Fruit fly (Drosophila melanogaster) whole organism, embryonic: ENCODE measurements around the gene CG14853.

ENCODE experiments used
- Atf-2 ChIP-seq: fragments of 200-800 bp; sonication (Bioruptor generic); optimal IDR thresholded peaks from 2 replicates; lab custom pipeline; 2016; ENCODE audit warnings: missing biosample characterization, missing genetic modification characterization
- CG10431 ChIP-seq: fragments of 200-800 bp; sonication (Bioruptor generic); optimal IDR thresholded peaks from 3 replicates; lab custom pipeline; 2018; ENCODE audit warnings: missing biosample characterization, mild to moderate bottlenecking, missing genetic modification characterization
- CG12104 ChIP-seq: fragments of 200-800 bp; sonication (Bioruptor generic); optimal IDR thresholded peaks from 3 replicates; lab custom pipeline; 2016; ENCODE audit warnings: missing biosample characterization, missing genetic modification characterization
- CG12659 ChIP-seq: fragments of 200-800 bp; sonication (Bioruptor generic); optimal IDR thresholded peaks from 3 replicates; lab custom pipeline; 2017; ENCODE audit warnings: mild to moderate bottlenecking, missing biosample characterization, missing genetic modification reagents, missing genetic modification characterization
- CG12942 ChIP-seq: fragments of 200-800 bp; sonication (Bioruptor generic); optimal IDR thresholded peaks from 3 replicates; lab custom pipeline; 2016; ENCODE audit warnings: missing biosample characterization, missing genetic modification characterization
- CG13624 ChIP-seq: fragments of 200-800 bp; sonication (Bioruptor generic); optimal IDR thresholded peaks from 2 replicates; lab custom pipeline; 2016; ENCODE audit warnings: missing biosample characterization, missing genetic modification characterization
- CG15269 ChIP-seq: fragments of 200-800 bp; sonication (Bioruptor generic); optimal IDR thresholded peaks from 2 replicates; lab custom pipeline; 2018; ENCODE audit warnings: missing biosample characterization, mild to moderate bottlenecking, missing genetic modification characterization, moderate library complexity
- CG16863 ChIP-seq: fragments of 200-800 bp; sonication (Bioruptor generic); optimal IDR thresholded peaks from 3 replicates; lab custom pipeline; 2016; ENCODE audit warnings: missing biosample characterization, missing genetic modification characterization
- CG17328 ChIP-seq: fragments of 200-800 bp; sonication (Bioruptor generic); IDR thresholded peaks from 2 replicates; pipeline ENCODE4 v1.3.6; 2022; ENCODE audit warnings: missing biosample characterization, missing genetic modification characterization
- CG18619 ChIP-seq: fragments of 200-800 bp; sonication (Bioruptor generic); optimal IDR thresholded peaks from 3 replicates; lab custom pipeline; 2017; ENCODE audit warnings: missing biosample characterization, mild to moderate bottlenecking, missing genetic modification characterization
- CG2116 ChIP-seq: fragments of 200-800 bp; sonication (Bioruptor generic); optimal IDR thresholded peaks from 3 replicates; lab custom pipeline; 2018; ENCODE audit warnings: missing biosample characterization, mild to moderate bottlenecking, missing genetic modification characterization
- CG2199 ChIP-seq: fragments of 200-800 bp; sonication (Bioruptor generic); IDR thresholded peaks from 3 replicates; pipeline ENCODE4 v1.3.6; 2022; ENCODE audit warnings: missing biosample characterization, missing genetic modification characterization
- CG2678 ChIP-seq: fragments of 200-800 bp; sonication (Bioruptor generic); optimal IDR thresholded peaks from 3 replicates; lab custom pipeline; 2019; ENCODE audit warnings: missing biosample characterization, mild to moderate bottlenecking, missing genetic modification characterization, moderate library complexity
- CG4707 ChIP-seq: fragments of 200-800 bp; sonication (Bioruptor generic); optimal IDR thresholded peaks from 2 replicates; lab custom pipeline; 2018; ENCODE audit warnings: missing biosample characterization, mild to moderate bottlenecking, missing genetic modification characterization, moderate library complexity
- CG6854 ChIP-seq: fragments of 200-800 bp; sonication (Bioruptor generic); optimal IDR thresholded peaks from 3 replicates; lab custom pipeline; 2017; ENCODE audit warnings: missing biosample characterization, mild to moderate bottlenecking, missing genetic modification characterization
- CG7839 ChIP-seq: fragments of 200-800 bp; sonication (Bioruptor generic); optimal IDR thresholded peaks from 3 replicates; lab custom pipeline; 2018; ENCODE audit warnings: missing biosample characterization, mild to moderate bottlenecking, missing genetic modification characterization, moderate library complexity
- CG8089 ChIP-seq: fragments of 200-800 bp; sonication (Bioruptor generic); optimal IDR thresholded peaks from 3 replicates; lab custom pipeline; 2016; ENCODE audit warnings: missing biosample characterization, missing genetic modification characterization
- D19A ChIP-seq: fragments of 200-800 bp; optimal IDR thresholded peaks from 3 replicates; lab custom pipeline; 2019; ENCODE audit warnings: missing biosample characterization, mild to moderate bottlenecking, missing genetic modification characterization, moderate library complexity
- Dll ChIP-seq: fragments of 200-800 bp; sonication (Bioruptor generic); IDR thresholded peaks from 4 replicates; pipeline ENCODE4 v1.3.6; 2022; ENCODE audit warnings: missing biosample characterization, missing genetic modification characterization; ENCODE audit not compliant: partially characterized antibody
- ERR ChIP-seq: fragments of 200-800 bp; sonication (Bioruptor generic); optimal IDR thresholded peaks from 2 replicates; lab custom pipeline; 2016; ENCODE audit warnings: missing biosample characterization, missing genetic modification characterization
- Ets65A ChIP-seq: fragments of 200-800 bp; sonication (Bioruptor generic); peaks from one replicate; lab custom pipeline; 2016; ENCODE audit warnings: missing biosample characterization, missing genetic modification characterization
- Fer2 ChIP-seq: fragments of 200-800 bp; sonication (Bioruptor generic); optimal IDR thresholded peaks from 2 replicates; lab custom pipeline; 2018; ENCODE audit warnings: missing biosample characterization, mild to moderate bottlenecking, missing genetic modification characterization, moderate library complexity
- HLH54F ChIP-seq: fragments of 200-800 bp; sonication (Bioruptor generic); optimal IDR thresholded peaks from 3 replicates; lab custom pipeline; 2016; ENCODE audit warnings: missing biosample characterization, missing genetic modification characterization
- Hr3 ChIP-seq: fragments of 200-800 bp; sonication (Bioruptor generic); optimal IDR thresholded peaks from 3 replicates; lab custom pipeline; 2016; ENCODE audit warnings: missing biosample characterization, missing genetic modification characterization
- Hr51 ChIP-seq, 2 experiments: fragments of 200-800 bp; sonication (Bioruptor generic); optimal IDR thresholded peaks; 2 replicates in 1 of 2; 3 replicates in 1 of 2; lab custom pipeline; 2016 to 2018; ENCODE audit warnings: missing biosample characterization in 2 of 2, missing genetic modification characterization in 2 of 2, mild to moderate bottlenecking in 1 of 2, moderate library complexity in 1 of 2
- Kr ChIP-seq: fragments of 200-800 bp; sonication (Bioruptor generic); optimal IDR thresholded peaks from 2 replicates; lab custom pipeline; 2017; ENCODE audit warnings: missing biosample characterization, mild to moderate bottlenecking, missing genetic modification characterization
- Mad ChIP-seq: fragments of 200-800 bp; sonication (Bioruptor generic); optimal IDR thresholded peaks from 2 replicates; lab custom pipeline; 2016; ENCODE audit warnings: missing biosample characterization, missing genetic modification characterization
- Oli ChIP-seq: fragments of 200-800 bp; sonication (Bioruptor generic); optimal IDR thresholded peaks from 2 replicates; lab custom pipeline; 2018; ENCODE audit warnings: missing biosample characterization, mild to moderate bottlenecking, missing genetic modification characterization, moderate library complexity
- Opbp ChIP-seq: fragments of 200-800 bp; sonication (Bioruptor generic); IDR thresholded peaks from 3 replicates; pipeline ENCODE4 v1.3.6; 2022; ENCODE audit warnings: missing biosample characterization, missing genetic modification characterization; ENCODE audit not compliant: partially characterized antibody
- Pdp1 ChIP-seq, 2 experiments: fragments of 200-800 bp; sonication (Bioruptor generic); optimal IDR thresholded peaks; 3 replicates each; lab custom pipeline; 2016; ENCODE audit warnings: missing biosample characterization in 2 of 2, missing genetic modification characterization in 2 of 2, mild to moderate bottlenecking in 1 of 2, moderate library complexity in 1 of 2
- Poxn ChIP-seq: fragments of 200-800 bp; sonication (Bioruptor generic); IDR thresholded peaks from 2 replicates; pipeline ENCODE4 v1.3.6; 2022; ENCODE audit warnings: missing biosample characterization, missing genetic modification characterization
- Sox102F ChIP-seq: fragments of 200-800 bp; sonication (Bioruptor generic); optimal IDR thresholded peaks from 2 replicates; lab custom pipeline; 2018; ENCODE audit warnings: missing biosample characterization, mild to moderate bottlenecking, missing genetic modification characterization, moderate library complexity
- Sry-δ ChIP-seq: fragments of 200-800 bp; sonication (Bioruptor generic); optimal IDR thresholded peaks from 2 replicates; lab custom pipeline; 2016; ENCODE audit warnings: missing biosample characterization, missing genetic modification characterization
- Taf1 ChIP-seq: fragments of 200-800 bp; sonication (Bioruptor generic); IDR thresholded peaks from 2 replicates; pipeline ENCODE4 v1.3.6; 2022; ENCODE audit warnings: missing biosample characterization, missing genetic modification characterization
- abd-A ChIP-seq: fragments of 200-800 bp; sonication (Bioruptor generic); optimal IDR thresholded peaks from 3 replicates; lab custom pipeline; 2019; ENCODE audit warnings: missing biosample characterization, mild to moderate bottlenecking, missing genetic modification characterization, moderate library complexity
- ara ChIP-seq: fragments of 200-800 bp; sonication (Bioruptor generic); IDR thresholded peaks from 2 replicates; pipeline ENCODE4 v1.3.6; 2022; ENCODE audit warnings: missing biosample characterization, missing genetic modification characterization
- bab2 ChIP-seq: fragments of 200-800 bp; sonication (Bioruptor generic); optimal IDR thresholded peaks from 2 replicates; lab custom pipeline; 2016; ENCODE audit warnings: missing biosample characterization, missing genetic modification characterization
- cas ChIP-seq: fragments of 200-800 bp; sonication (Bioruptor generic); IDR thresholded peaks from 2 replicates; pipeline ENCODE4 v1.3.6; 2022; ENCODE audit warnings: missing biosample characterization, missing genetic modification characterization
- chn ChIP-seq: fragments of 200-800 bp; sonication (Bioruptor generic); optimal IDR thresholded peaks from 2 replicates; lab custom pipeline; 2016; ENCODE audit warnings: missing biosample characterization, missing genetic modification characterization
- crp ChIP-seq, 2 experiments: fragments of 200-800 bp; sonication (Bioruptor generic); optimal IDR thresholded peaks; 2 replicates in 1 of 2; 3 replicates in 1 of 2; lab custom pipeline; 2017; ENCODE audit warnings: missing biosample characterization in 2 of 2, missing genetic modification characterization in 2 of 2, mild to moderate bottlenecking in 1 of 2, moderate library complexity in 1 of 2
- fd64A ChIP-seq: fragments of 200-800 bp; sonication (Bioruptor generic); optimal IDR thresholded peaks from 3 replicates; lab custom pipeline; 2018; ENCODE audit warnings: missing biosample characterization, mild to moderate bottlenecking, missing genetic modification characterization
- fd96Cb ChIP-seq: fragments of 200-800 bp; sonication (Bioruptor generic); optimal IDR thresholded peaks from 2 replicates; lab custom pipeline; 2018; ENCODE audit warnings: missing biosample characterization, mild to moderate bottlenecking, missing genetic modification characterization, moderate library complexity
- lilli ChIP-seq: fragments of 200-800 bp; sonication (Bioruptor generic); optimal IDR thresholded peaks from 3 replicates; lab custom pipeline; 2016; ENCODE audit warnings: missing biosample characterization, missing genetic modification characterization
- lmd ChIP-seq: fragments of 200-800 bp; sonication (Bioruptor generic); IDR thresholded peaks from 2 replicates; pipeline ENCODE4 v1.3.6; 2022; ENCODE audit warnings: missing biosample characterization, missing genetic modification characterization
- pnt ChIP-seq: fragments of 200-800 bp; sonication (Bioruptor generic); optimal IDR thresholded peaks from 3 replicates; lab custom pipeline; 2016; ENCODE audit warnings: missing biosample characterization, missing genetic modification characterization
- schlank ChIP-seq: fragments of 200-800 bp; sonication (Bioruptor generic); optimal IDR thresholded peaks from 2 replicates; lab custom pipeline; 2018; ENCODE audit warnings: missing biosample characterization, mild to moderate bottlenecking, missing genetic modification characterization
- slp2 ChIP-seq: fragments of 200-800 bp; sonication (Bioruptor generic); optimal IDR thresholded peaks from 2 replicates; lab custom pipeline; 2016; ENCODE audit warnings: missing biosample characterization, missing genetic modification characterization
- sqz ChIP-seq: fragments of 200-800 bp; sonication (Bioruptor generic); optimal IDR thresholded peaks from 3 replicates; lab custom pipeline; 2018; ENCODE audit warnings: missing biosample characterization, mild to moderate bottlenecking, missing genetic modification characterization
- tll ChIP-seq, 2 experiments: fragments of 200-800 bp in 1 of 2; fragments of >200 bp in 1 of 2; sonication (Bioruptor generic) in 1 of 2; optimal IDR thresholded peaks; 2 replicates each; lab custom pipeline; 2017 to 2019; ENCODE audit warnings: missing biosample characterization in 2 of 2, missing genetic modification characterization in 2 of 2, mild to moderate bottlenecking in 1 of 2, moderate library complexity in 1 of 2
- ttk ChIP-seq: fragments of 200-800 bp; sonication (Bioruptor generic); IDR thresholded peaks from 2 replicates; pipeline ENCODE4 v2.1.2; 2022; ENCODE audit warnings: missing biosample characterization, missing genetic modification characterization

CG14853 gene

DNA sequence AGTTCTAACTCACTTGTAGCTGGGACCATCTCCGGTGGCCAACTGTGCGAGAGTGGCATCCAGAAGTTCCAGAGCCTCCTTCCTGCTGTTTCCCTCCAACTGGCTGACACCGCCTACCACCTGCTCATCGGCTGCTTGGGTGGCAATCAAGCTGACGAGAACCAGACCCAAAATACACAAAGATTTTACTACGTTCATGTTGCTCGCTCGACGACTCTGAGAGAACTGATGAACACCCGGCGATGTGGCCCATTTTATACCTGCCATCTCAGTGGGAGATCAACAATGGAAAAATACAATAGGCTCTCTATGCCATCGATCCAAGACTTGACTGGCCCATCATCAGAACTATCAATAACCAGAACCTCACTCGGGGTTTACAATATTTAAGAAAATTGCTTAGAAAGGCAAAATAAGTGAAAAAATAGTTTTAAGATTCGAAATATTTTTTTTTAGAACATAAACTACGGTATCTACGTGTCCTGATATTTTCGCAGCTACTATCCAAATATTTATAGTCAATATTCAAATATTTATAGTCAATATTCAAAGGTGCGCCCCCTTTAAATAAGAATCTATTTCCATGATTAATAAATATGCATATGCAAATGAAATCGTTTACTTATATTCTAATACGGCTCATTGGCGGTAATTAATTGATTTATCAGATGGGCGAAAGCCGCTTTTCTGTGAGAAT is 39.9 kb upstream of the CG14853 start, which contains the start of gene Cys (continued):
- no peak for TF ChIP-seq tll (GFP tag; optimal IDR thresholded peaks at IDR 0.05; lab: Kevin White, UChicago)
- TF ChIP-seq pnt (GFP tag; lab: Kevin White, UChicago): no peak
- no peak for TF ChIP-seq CG4707 (GFP tag; lab: Kevin White, UChicago)
- 0 out of 3 replicates have a peak, but pooled peaks have one; percentile 9 for TF ChIP-seq Opbp (GFP tag; lab: Robert Waterston, UW)
- no peak for TF ChIP-seq Atf-2 (GFP tag; lab: Kevin White, UChicago)
- no peak for TF ChIP-seq Hr3 (GFP tag; lab: Kevin White, UChicago)
- TF ChIP-seq HLH54F (GFP tag; lab: Kevin White, UChicago): peak; percentile 35
- peak; percentile 36; the same call in 1 of the 2 replicates for TF ChIP-seq CG17328 (GFP tag; lab: Robert Waterston, UW)
- peak; percentile 31 for TF ChIP-seq abd-A (tag; lab: Kevin White, UChicago)
- no peak for TF ChIP-seq CG15269 (tag; lab: Kevin White, UChicago)
- TF ChIP-seq Sox102F: peak; percentile 38
- TF ChIP-seq CG2116: no peak
- TF ChIP-seq schlank: peak; percentile 9
- TF ChIP-seq ERR (GFP tag; lab: Kevin White, UChicago): no peak
- TF ChIP-seq Fer2 (tag; lab: Kevin White, UChicago): no peak
- TF ChIP-seq CG6854 (GFP tag; lab: Kevin White, UChicago): no peak
- TF ChIP-seq fd64A: no peak
- TF ChIP-seq CG18619 (GFP tag; lab: Kevin White, UChicago): no peak
- TF ChIP-seq CG8089 (GFP tag; lab: Kevin White, UChicago): no peak
- no peak for TF ChIP-seq sqz (GFP tag; lab: Kevin White, UChicago)
- TF ChIP-seq CG12104 (GFP tag; lab: Kevin White, UChicago): no peak
- no peak for TF ChIP-seq fd96Cb (tag; lab: Kevin White, UChicago)
- TF ChIP-seq bab2 (GFP tag; lab: Kevin White, UChicago): no peak
- no peak for TF ChIP-seq CG13624 (GFP tag; lab: Kevin White, UChicago)
- TF ChIP-seq Poxn (GFP tag; lab: Robert Waterston, UW): no peak
- no peak for TF ChIP-seq Dll (GFP tag; lab: Robert Waterston, UW)
- peak; percentile 35 for TF ChIP-seq lilli (GFP tag; lab: Kevin White, UChicago)
- no peak for TF ChIP-seq D19A (tag; lab: Kevin White, UChicago)
- TF ChIP-seq chn (GFP tag; lab: Kevin White, UChicago): no peak
- no peak for TF ChIP-seq CG12659 (GFP tag; lab: Kevin White, UChicago)
- TF ChIP-seq CG7839 (tag; lab: Kevin White, UChicago): peak; percentile 39
- no peak for TF ChIP-seq Sry-δ (GFP tag; lab: Kevin White, UChicago)
- no peak for TF ChIP-seq ttk (GFP tag; lab: Robert Waterston, UW)
- no peak for TF ChIP-seq crp (GFP tag; optimal IDR thresholded peaks at IDR 0.05; lab: Kevin White, UChicago)
- TF ChIP-seq CG12942: no peak
- no peak for TF ChIP-seq Hr51 (GFP tag; optimal IDR thresholded peaks at IDR 0.05; lab: Kevin White, UChicago)
- TF ChIP-seq slp2 (GFP tag; lab: Kevin White, UChicago): no peak
- TF ChIP-seq Pdp1 (GFP tag; optimal IDR thresholded peaks at IDR 0.05; lab: Kevin White, UChicago): peak in 1 of 2 experiments; percentile 18
- TF ChIP-seq CG10431 (GFP tag; lab: Kevin White, UChicago): no peak
- TF ChIP-seq Oli (tag; lab: Kevin White, UChicago): no peak
- no peak for TF ChIP-seq Mad (GFP tag; lab: Kevin White, UChicago)
- no peak for TF ChIP-seq CG2199 (GFP tag; lab: Robert Waterston, UW)
- no peak for TF ChIP-seq cas (GFP tag; lab: Robert Waterston, UW)
- no peak for TF ChIP-seq CG16863 (GFP tag; lab: Kevin White, UChicago)
- TF ChIP-seq lmd (GFP tag; lab: Robert Waterston, UW): no peak
- TF ChIP-seq CG2678 (tag; lab: Kevin White, UChicago): peak; percentile 42
- TF ChIP-seq Kr (GFP tag; lab: Kevin White, UChicago): no peak
- no peak for TF ChIP-seq ara (GFP tag; lab: Robert Waterston, UW)
- no peak for TF ChIP-seq Taf1
- peak; percentile 18 for TF ChIP-seq Ets65A (GFP tag; lab: Kevin White, UChicago)
